Fruit fly (Drosophila melanogaster): ENCODE results near the gene Ssb-c31a.

The Ssb-c31a gene

dm6 chr2L:8202569-8202968 lies 8.6 kb upstream of the Ssb-c31a start:
- TF ChIP-seq Hnf4 (GFP tag; optimal IDR thresholded peaks at IDR 0.05) = peak; percentile 10
- TF ChIP-seq Jra (GFP tag; optimal IDR thresholded peaks at IDR 0.05) = no peak

- TF ChIP-seq psq (GFP tag; optimal IDR thresholded peaks at IDR 0.05) (no peak), woc (GFP tag; optimal IDR thresholded peaks at IDR 0.05) (no peak), rgr (GFP tag; optimal IDR thresholded peaks at IDR 0.05) (no peak), CrebA (GFP tag; optimal IDR thresholded peaks at IDR 0.05; ENCODE audit: borderline replicate concordance) (no peak), Abd-B (GFP tag; optimal IDR thresholded peaks at IDR 0.05) (no peak), CG9705 (GFP tag; optimal IDR thresholded peaks at IDR 0.05) (no peak), jim (GFP tag; optimal IDR thresholded peaks at IDR 0.05) (no peak), pan (optimal IDR thresholded peaks at IDR 0.05) (no peak), CG32264 (GFP tag; optimal IDR thresholded peaks at IDR 0.05) (no peak), OdsH (GFP tag; optimal IDR thresholded peaks at IDR 0.05) (no peak), Vsx2 (GFP tag; optimal IDR thresholded peaks at IDR 0.05; ENCODE audit: partially characterized antibody) (no peak), Hr78 (GFP tag; optimal IDR thresholded peaks at IDR 0.05) (no peak), N (GFP tag; optimal IDR thresholded peaks at IDR 0.05) (no peak), Myc (optimal IDR thresholded peaks at IDR 0.05) (no peak)
Observed at dm6 chr2L:8203748-8204147, 7.4 kb upstream of the Ssb-c31a start.

dm6 chr2L:8204366-8204765 lies 6.8 kb upstream of the Ssb-c31a start:
- TF ChIP-seq OdsH (GFP tag; optimal IDR thresholded peaks at IDR 0.05) (no peak), Hnf4 (GFP tag; optimal IDR thresholded peaks at IDR 0.05) (peak; percentile 60)

dm6 chr2L:8204996-8205567 lies 6.1 kb upstream of the Ssb-c31a start, which contains the start of gene SLC5A11:
SLC5A11 (minus strand) TSS chr2L:8205132.
- TF ChIP-seq rgr (GFP tag; optimal IDR thresholded peaks at IDR 0.05) (peak; percentile 90), sv (GFP tag; optimal IDR thresholded peaks at IDR 0.05) (peak; percentile 94), Hnf4 (GFP tag; optimal IDR thresholded peaks at IDR 0.05) (peak; percentile 91), Sp1 (GFP tag; optimal IDR thresholded peaks at IDR 0.05) (peak; percentile 97), woc (GFP tag; optimal IDR thresholded peaks at IDR 0.05) (peak; percentile 99), dl (GFP tag; optimal IDR thresholded peaks at IDR 0.05; ENCODE audit: insufficient read depth in 1 of 2, partially characterized antibody in 2 of 2) (peak; percentile 8 to 60), Mio (GFP tag; optimal IDR thresholded peaks at IDR 0.05) (peak; percentile 47), foxo (GFP tag; optimal IDR thresholded peaks at IDR 0.05) (peak; percentile 97 to 100), psq (GFP tag; optimal IDR thresholded peaks at IDR 0.05) (peak; percentile 99), pan (optimal IDR thresholded peaks at IDR 0.05) (peak; percentile 89), Jra (GFP tag; optimal IDR thresholded peaks at IDR 0.05) (peak; percentile 74), jim (GFP tag; optimal IDR thresholded peaks at IDR 0.05) (no peak), dsf (GFP tag; optimal IDR thresholded peaks at IDR 0.05; ENCODE audit: borderline replicate concordance) (peak; percentile 63), GATAd (GFP tag; optimal IDR thresholded peaks at IDR 0.05) (no peak), CG9705 (GFP tag; optimal IDR thresholded peaks at IDR 0.05) (peak; percentile 80), Hr83 (GFP tag; optimal IDR thresholded peaks at IDR 0.05; ENCODE audit: poor library complexity, severe bottlenecking) (peak; percentile 57), dmrt93B (GFP tag; optimal IDR thresholded peaks at IDR 0.05) (peak; percentile 92), Rel (GFP tag; optimal IDR thresholded peaks at IDR 0.05) (peak; percentile 99), Rel (tag; optimal IDR thresholded peaks at IDR 0.05) (peak; percentile 91), fru (GFP tag; optimal IDR thresholded peaks at IDR 0.05) (peak; percentile 98), lola (GFP tag; optimal IDR thresholded peaks at IDR 0.05) (no peak), HLH106 (tag; optimal IDR thresholded peaks at IDR 0.05) (peak; percentile 96), tai (GFP tag; optimal IDR thresholded peaks at IDR 0.05) (no peak), Dfd (GFP tag; optimal IDR thresholded peaks at IDR 0.05) (no peak), h (GFP tag; optimal IDR thresholded peaks at IDR 0.05) (peak; percentile 100), br (GFP tag; optimal IDR thresholded peaks at IDR 0.05) (peak; percentile 91), Abd-B (GFP tag; optimal IDR thresholded peaks at IDR 0.05) (no peak), sage (GFP tag; optimal IDR thresholded peaks at IDR 0.05) (peak; percentile 99), brk (GFP tag; optimal IDR thresholded peaks at IDR 0.05) (peak; percentile 99), N (GFP tag; optimal IDR thresholded peaks at IDR 0.05) (no peak), Myc (optimal IDR thresholded peaks at IDR 0.05) (no peak), Vsx2 (GFP tag; optimal IDR thresholded peaks at IDR 0.05; ENCODE audit: partially characterized antibody) (no peak), usp (GFP tag; optimal IDR thresholded peaks at IDR 0.05) (no peak), CG32264 (GFP tag; optimal IDR thresholded peaks at IDR 0.05) (peak; percentile 98), CrebA (GFP tag; optimal IDR thresholded peaks at IDR 0.05; ENCODE audit: borderline replicate concordance) (no peak), ey (GFP tag; optimal IDR thresholded peaks at IDR 0.05) (peak; percentile 90), Hr78 (GFP tag; optimal IDR thresholded peaks at IDR 0.05) (no peak), OdsH (GFP tag; optimal IDR thresholded peaks at IDR 0.05) (peak; percentile 98), Dif (GFP tag; optimal IDR thresholded peaks at IDR 0.05; ENCODE audit: partially characterized antibody) (peak; percentile 66)

Measured in whole organism, wandering third instar larva.